Worm (Caenorhabditis elegans): ENCODE measurements around the gene T27E4.5.

T27E4.5 gene

ce11 chrV:9109281-9109680 lies 39.7 kb upstream of the T27E4.5 start, which contains the start of gene pqn-31 (continued):
- TF ChIP-seq ztf-28 (GFP tag; IDR thresholded peaks at IDR 0.05) (no peak), nfyb-1 (GFP tag; IDR thresholded peaks at IDR 0.05) (no peak)

ce11 chrV:9108219-9108618 lies 38.6 kb upstream of the T27E4.5 start, which contains the start of gene F21C10.18:
F21C10.18 (plus strand) TSS chrV:9108519.
- no peak for TF ChIP-seq him-1 (tag; optimal IDR thresholded peaks at IDR 0.05)
- TF ChIP-seq ztf-22 (GFP tag; optimal IDR thresholded peaks at IDR 0.05) = no peak
- TF ChIP-seq ceh-27 (GFP tag; optimal IDR thresholded peaks at IDR 0.05) = no peak
- TF ChIP-seq Y53G8AR.9 (GFP tag; conservative IDR thresholded peaks at IDR 0.05) = no peak
- TF ChIP-seq tbx-9 (tag; optimal IDR thresholded peaks at IDR 0.05; ENCODE audit: borderline replicate concordance) = no peak
- no peak for TF ChIP-seq ztf-6 (GFP tag; IDR thresholded peaks at IDR 0.05)
- TF ChIP-seq snpc-1.1 (tag; optimal IDR thresholded peaks at IDR 0.05; ENCODE audit: insufficient read depth) = no peak
- TF ChIP-seq zfh-2 (GFP tag; conservative IDR thresholded peaks at IDR 0.05) = no peak

DNA sequence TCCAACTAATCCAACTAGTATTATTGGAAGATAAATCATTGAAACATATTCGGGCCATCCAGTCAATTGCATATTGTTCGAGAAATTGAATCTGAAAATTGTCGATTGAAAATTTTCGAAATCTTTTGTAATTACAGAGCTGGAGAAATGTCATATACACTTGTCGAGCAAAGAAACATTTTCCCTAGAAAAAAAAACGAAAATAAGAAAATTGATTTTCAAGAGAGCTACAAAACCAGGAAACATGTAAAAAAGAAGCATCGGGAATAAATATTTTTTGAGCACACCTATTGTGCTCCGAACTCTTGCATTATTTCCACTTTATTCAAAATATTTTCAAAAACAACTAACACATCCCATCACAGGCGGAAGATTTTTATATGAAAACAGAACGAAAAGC lies 31.5 kb upstream of the T27E4.5 start, which contains the start of gene frpr-6:
Gene frpr-6, minus strand, starts transcription at position 101 of the 400 bp plus-strand sequence.
- no peak for TF ChIP-seq F23B12.7 (tag; optimal IDR thresholded peaks at IDR 0.05; ENCODE audit: insufficient read depth)

DNA sequence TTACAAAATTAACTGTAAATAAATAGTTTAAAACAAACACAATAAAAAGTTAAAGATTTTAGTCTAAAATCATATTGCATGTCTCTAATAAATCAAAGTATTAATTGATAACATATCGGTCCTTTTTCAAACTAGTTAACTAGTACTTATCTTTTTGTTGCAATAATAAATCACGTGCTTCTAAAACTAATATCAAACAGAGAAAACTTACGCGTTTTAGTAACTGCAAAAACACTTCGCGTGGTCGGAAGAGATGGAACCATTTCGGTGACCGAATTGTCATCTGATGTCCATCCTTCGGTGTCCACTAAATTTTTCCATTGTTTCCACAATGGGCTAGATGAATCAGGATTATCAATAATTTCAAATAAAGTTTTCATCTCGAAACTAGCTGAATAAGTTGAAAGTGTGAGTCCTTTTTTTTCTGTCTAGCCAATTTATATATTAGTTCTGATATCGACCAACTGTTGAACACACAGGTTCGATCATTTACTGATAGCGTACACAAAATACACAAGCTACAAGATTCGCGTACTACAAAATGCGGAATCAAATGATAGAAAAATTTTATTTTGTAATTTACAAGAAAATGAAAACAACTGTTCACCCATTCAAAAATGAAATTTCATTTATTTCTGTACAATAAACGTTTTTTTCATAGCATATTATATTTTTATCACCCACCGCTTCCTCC lies 28.8 kb upstream of the T27E4.5 start, which contains the start of gene F21C10.9:
Gene F21C10.9, minus strand, starts transcription at position 417 of the 694 bp plus-strand sequence.
- TF ChIP-seq rec-8 (tag; optimal IDR thresholded peaks at IDR 0.05) = no peak
- TF ChIP-seq nhr-120 (GFP tag; IDR thresholded peaks at IDR 0.05) = no peak
- no peak for TF ChIP-seq F55B11.4 (tag; optimal IDR thresholded peaks at IDR 0.05; ENCODE audit: borderline replicate concordance, insufficient read depth)
- no peak for TF ChIP-seq nfya-2 (GFP tag; IDR thresholded peaks at IDR 0.05)
- TF ChIP-seq ceh-27 (GFP tag; optimal IDR thresholded peaks at IDR 0.05) = no peak
- no peak for TF ChIP-seq snpc-1.3 (tag; optimal IDR thresholded peaks at IDR 0.05; ENCODE audit: insufficient read depth)
- TF ChIP-seq F23B12.7 (tag; optimal IDR thresholded peaks at IDR 0.05; ENCODE audit: insufficient read depth) = no peak
- no peak for TF ChIP-seq Y95B8A.8 (GFP tag; IDR thresholded peaks at IDR 0.05)
- no peak for TF ChIP-seq F33H1.4 (GFP tag; IDR thresholded peaks at IDR 0.05)
- TF ChIP-seq madf-10 (tag; optimal IDR thresholded peaks at IDR 0.05) = no peak
- no peak for TF ChIP-seq Y79H2A.3 (GFP tag; conservative IDR thresholded peaks at IDR 0.05)
- TF ChIP-seq Y67H2A.10 (GFP tag; conservative IDR thresholded peaks at IDR 0.05) = no peak
- no peak for TF ChIP-seq F57C9.4 (tag; optimal IDR thresholded peaks at IDR 0.05)

ce11 chrV:9097213-9097612 lies 27.6 kb upstream of the T27E4.5 start:
- TF ChIP-seq Y79H2A.3 (GFP tag; conservative IDR thresholded peaks at IDR 0.05) (0 out of 2 replicates have a peak, but pooled peaks have one; percentile 35), ekl-4 (GFP tag; IDR thresholded peaks at IDR 0.05) (0 out of 2 replicates have a peak, but pooled peaks have one; percentile 27), madf-8 (GFP tag; conservative IDR thresholded peaks at IDR 0.05) (no peak), F23B12.7 (tag; optimal IDR thresholded peaks at IDR 0.05; ENCODE audit: insufficient read depth) (no peak), ZK185.1 (tag; optimal IDR thresholded peaks at IDR 0.05; ENCODE audit: poor library complexity, severe bottlenecking) (no peak), T07F8.4 (tag; optimal IDR thresholded peaks at IDR 0.05) (no peak), hsf-1 (GFP tag; IDR thresholded peaks at IDR 0.05) (peak; percentile 20; the same call in 1 of the 2 replicates), lin-40 (tag; optimal IDR thresholded peaks at IDR 0.05) (no peak), ama-1 (optimal IDR thresholded peaks at IDR 0.05) (peak; percentile 38), ama-1 (GFP tag; optimal IDR thresholded peaks at IDR 0.05) (no peak), fkh-3 (tag; optimal IDR thresholded peaks at IDR 0.05) (no peak), ztf-22 (GFP tag; optimal IDR thresholded peaks at IDR 0.05) (no peak), hlh-12 (tag; optimal IDR thresholded peaks at IDR 0.05) (no peak), cebp-1 (GFP tag; IDR thresholded peaks at IDR 0.05) (no peak), cebp-1 (tag; optimal IDR thresholded peaks at IDR 0.05) (peak; percentile 57), snpc-1.1 (tag; optimal IDR thresholded peaks at IDR 0.05; ENCODE audit: insufficient read depth) (no peak), F57C9.4 (tag; optimal IDR thresholded peaks at IDR 0.05) (no peak), unc-130 (GFP tag; optimal IDR thresholded peaks at IDR 0.05) (no peak), egrh-3 (GFP tag; IDR thresholded peaks at IDR 0.05) (no peak), ceh-40 (GFP tag; IDR thresholded peaks at IDR 0.05) (no peak), tlf-1 (GFP tag; optimal IDR thresholded peaks at IDR 0.05) (peak; percentile 14), ccch-3 (GFP tag; optimal IDR thresholded peaks at IDR 0.05) (no peak)

Measured in whole organism, young adult.